Worm (Caenorhabditis elegans) whole organism, mixed stage, embryonic: ENCODE results near the gene F23F1.10.

Experiments
- drap-1 ChIP-seq: fragments of 200-800 bp; sonication (Bioruptor generic); optimal IDR thresholded peaks from 3 replicates; lab custom pipeline; 2018; ENCODE audit warnings: mild to moderate bottlenecking, missing genetic modification characterization, missing compliant biosample characterization
- mab-5 ChIP-seq: fragments of 150-350 bp; optimal IDR thresholded peaks from 2 replicates; lab custom pipeline; 2014; ENCODE audit warnings: missing biosample characterization, missing genetic modification characterization
- mep-1 ChIP-seq: fragments of 150-350 bp; optimal IDR thresholded peaks from 2 replicates; lab custom pipeline; 2017; ENCODE audit warnings: missing biosample characterization, missing genetic modification reagents, missing genetic modification characterization, inconsistent platforms
- nhr-12 ChIP-seq: fragments of 150-350 bp; optimal IDR thresholded peaks from 2 replicates; lab custom pipeline; 2014; ENCODE audit warnings: missing biosample characterization, missing genetic modification characterization
- nhr-237 ChIP-seq: fragments of 150-350 bp; optimal IDR thresholded peaks from 2 replicates; lab custom pipeline; 2014; ENCODE audit warnings: missing biosample characterization, missing genetic modification characterization
- nhr-28 ChIP-seq: fragments of 150-350 bp; optimal IDR thresholded peaks from 2 replicates; lab custom pipeline; 2014; ENCODE audit warnings: missing biosample characterization, missing genetic modification characterization
- pha-4 ChIP-seq: fragments of 150-350 bp; optimal IDR thresholded peaks from 2 replicates; lab custom pipeline; 2018; ENCODE audit warnings: missing biosample characterization, missing genetic modification reagents, missing genetic modification characterization
- unc-39 ChIP-seq: fragments of 150-350 bp; optimal IDR thresholded peaks from 2 replicates; lab custom pipeline; 2014; ENCODE audit warnings: missing biosample characterization, missing genetic modification characterization
- unc-62 ChIP-seq: fragments of 150-350 bp; optimal IDR thresholded peaks from 2 replicates; lab custom pipeline; 2014; ENCODE audit warnings: missing biosample characterization, missing genetic modification reagents, missing genetic modification characterization
- ztf-11 ChIP-seq: fragments of 150-350 bp; optimal IDR thresholded peaks from 2 replicates; lab custom pipeline; 2014; ENCODE audit warnings: missing biosample characterization, missing genetic modification characterization

DNA sequence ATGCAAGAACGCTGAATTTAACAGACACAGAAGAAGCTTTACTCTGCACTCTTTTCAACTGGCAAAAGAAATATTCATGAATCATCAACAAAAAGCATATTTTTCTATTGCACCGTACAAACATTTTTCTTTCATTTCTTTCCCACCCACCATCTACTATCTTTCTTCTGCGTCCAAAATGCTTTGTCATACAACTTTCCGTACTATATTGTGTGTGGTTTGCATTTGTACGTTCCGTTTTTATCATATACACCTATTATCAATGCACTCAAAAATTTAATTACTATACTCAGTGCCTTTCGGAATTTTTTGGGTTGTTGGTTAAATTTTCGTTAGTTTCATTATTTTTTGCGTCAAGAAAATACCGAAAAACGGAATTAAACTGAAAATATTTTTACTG is 25.9 kb upstream of the F23F1.10 start:
- TF ChIP-seq nhr-28 (tag; lab: Kevin White, UChicago) (no peak), nhr-237 (tag; lab: Kevin White, UChicago) (no peak), nhr-12 (tag; lab: Kevin White, UChicago) (no peak), pha-4 (tag; lab: Kevin White, UChicago) (no peak), mab-5 (tag; lab: Kevin White, UChicago) (no peak), unc-62 (no peak), ztf-11 (tag; lab: Kevin White, UChicago) (no peak), mep-1 (no peak), drap-1 (GFP tag; lab: Kevin White, UChicago) (no peak), unc-39 (tag; lab: Kevin White, UChicago) (no peak)
